Fruit fly (Drosophila melanogaster) Kc167 (cell line): ENCODE results near the gene lsn.

Experiments used
- Myc ChIP-seq: fragments of >200 bp; optimal IDR thresholded peaks from 2 replicates; lab custom pipeline; 2017; ENCODE audit warnings: missing external identifiers
- h ChIP-seq: fragments of >200 bp; optimal IDR thresholded peaks from 3 replicates; lab custom pipeline; 2018; ENCODE audit warnings: missing external identifiers
- insv ChIP-seq: fragments of >200 bp; optimal IDR thresholded peaks from 3 replicates; lab custom pipeline; 2018; ENCODE audit warnings: missing external identifiers

- TF ChIP-seq Myc (lab: Kevin White, UChicago) (no peak), h (lab: Kevin White, UChicago) (no peak), insv (lab: Kevin White, UChicago) (no peak)
Observed at dm6 chr3R:21834234-21835070, 30.5 kb upstream of the lsn start.
